Fruit fly (Drosophila melanogaster) whole organism, embryonic: ENCODE data around the gene Nepl21.
A peak's percentile ranks its signal among the peaks of the same experiment; 100 is the strongest.

Experiments used
- Atf3 ChIP-seq: fragments of 200-800 bp; sonication (Bioruptor generic); optimal IDR thresholded peaks from 3 replicates; lab custom pipeline; 2016; ENCODE audit warnings: missing biosample characterization, missing genetic modification characterization
- B-H2 ChIP-seq: fragments of 200-800 bp; sonication (Bioruptor generic); optimal IDR thresholded peaks from 2 replicates; lab custom pipeline; 2018; ENCODE audit warnings: missing biosample characterization, mild to moderate bottlenecking, missing genetic modification characterization
- Bteb2 ChIP-seq: fragments of 200-800 bp; sonication (Bioruptor generic); optimal IDR thresholded peaks from 2 replicates; lab custom pipeline; 2016; ENCODE audit warnings: missing biosample characterization, missing genetic modification characterization
- CG10654 ChIP-seq: fragments of 200-800 bp; sonication (Bioruptor generic); optimal IDR thresholded peaks from 2 replicates; lab custom pipeline; 2016; ENCODE audit warnings: missing biosample characterization, missing genetic modification characterization
- CG11456 ChIP-seq: fragments of 200-800 bp; sonication (Bioruptor generic); IDR thresholded peaks from 3 replicates; pipeline ENCODE4 v1.3.6; 2022; ENCODE audit warnings: missing biosample characterization, missing genetic modification characterization
- CG11695 ChIP-seq: fragments of 200-800 bp; sonication (Bioruptor generic); IDR thresholded peaks from 3 replicates; pipeline ENCODE4 v1.3.6; 2022; ENCODE audit warnings: missing biosample characterization, missing genetic modification characterization
- CG12942 ChIP-seq: fragments of 200-800 bp; sonication (Bioruptor generic); optimal IDR thresholded peaks from 3 replicates; lab custom pipeline; 2016; ENCODE audit warnings: missing biosample characterization, missing genetic modification characterization
- CG13775 ChIP-seq: fragments of 200-800 bp; sonication (Bioruptor generic); optimal IDR thresholded peaks from 3 replicates; lab custom pipeline; 2017; ENCODE audit warnings: missing biosample characterization, mild to moderate bottlenecking, missing genetic modification characterization
- CG1603 ChIP-seq: fragments of 200-800 bp; sonication (Bioruptor generic); optimal IDR thresholded peaks from 2 replicates; lab custom pipeline; 2019; ENCODE audit warnings: missing biosample characterization, mild to moderate bottlenecking, missing genetic modification characterization, moderate library complexity
- CG1647 ChIP-seq: fragments of 200-800 bp; sonication (Bioruptor generic); optimal IDR thresholded peaks from 3 replicates; lab custom pipeline; 2016; ENCODE audit warnings: missing biosample characterization, missing genetic modification characterization
- CG17612 ChIP-seq: fragments of 200-800 bp; sonication (Bioruptor generic); IDR thresholded peaks from 2 replicates; pipeline ENCODE4 v1.3.6; 2022; ENCODE audit warnings: missing biosample characterization, missing genetic modification characterization
- CG17802 ChIP-seq: fragments of 200-800 bp; sonication (Bioruptor generic); optimal IDR thresholded peaks from 2 replicates; lab custom pipeline; 2018; ENCODE audit warnings: missing biosample characterization, mild to moderate bottlenecking, missing genetic modification characterization, moderate library complexity
- CG18599 ChIP-seq: fragments of 200-800 bp; sonication (Bioruptor generic); optimal IDR thresholded peaks from 3 replicates; lab custom pipeline; 2017; ENCODE audit warnings: missing biosample characterization, missing genetic modification characterization, mild to moderate bottlenecking, moderate library complexity, missing genetic modification reagents
- CG2199 ChIP-seq: fragments of 200-800 bp; sonication (Bioruptor generic); IDR thresholded peaks from 3 replicates; pipeline ENCODE4 v1.3.6; 2022; ENCODE audit warnings: missing biosample characterization, missing genetic modification characterization
- CG2202 ChIP-seq: fragments of 200-800 bp; sonication (Bioruptor generic); optimal IDR thresholded peaks from 2 replicates; lab custom pipeline; 2018; ENCODE audit warnings: missing biosample characterization, mild to moderate bottlenecking, missing genetic modification characterization
- CG31224 ChIP-seq: fragments of 200-800 bp; sonication (Bioruptor generic); IDR thresholded peaks from 2 replicates; pipeline ENCODE4 v1.3.6; 2022; ENCODE audit warnings: missing biosample characterization, missing genetic modification characterization
- CG31441 ChIP-seq: fragments of 200-800 bp; sonication (Bioruptor generic); IDR thresholded peaks from 2 replicates; pipeline ENCODE4 v1.3.6; 2022; ENCODE audit warnings: missing biosample characterization, missing genetic modification characterization
- CG6765 ChIP-seq: fragments of 200-800 bp; sonication (Bioruptor generic); optimal IDR thresholded peaks from 3 replicates; lab custom pipeline; 2017; ENCODE audit warnings: missing biosample characterization, mild to moderate bottlenecking, missing genetic modification characterization
- CG7928 ChIP-seq: fragments of 200-800 bp; sonication (Bioruptor generic); optimal IDR thresholded peaks from 2 replicates; lab custom pipeline; 2017; ENCODE audit warnings: missing biosample characterization, mild to moderate bottlenecking, missing genetic modification characterization
- CG8388 ChIP-seq: fragments of 200-800 bp; sonication (Bioruptor generic); optimal IDR thresholded peaks from 2 replicates; lab custom pipeline; 2019; ENCODE audit warnings: missing biosample characterization, mild to moderate bottlenecking, missing genetic modification characterization, moderate library complexity
- CG9876 ChIP-seq: fragments of 200-800 bp; sonication (Bioruptor generic); optimal IDR thresholded peaks from 2 replicates; lab custom pipeline; 2016; ENCODE audit warnings: missing biosample characterization, missing genetic modification characterization
- CrebB ChIP-seq: fragments of 200-800 bp; sonication (Bioruptor generic); optimal IDR thresholded peaks from 3 replicates; lab custom pipeline; 2018; ENCODE audit warnings: missing biosample characterization, mild to moderate bottlenecking, missing genetic modification characterization
- Deaf1 ChIP-seq: fragments of 200-800 bp; optimal IDR thresholded peaks from 3 replicates; lab custom pipeline; 2019; ENCODE audit warnings: missing biosample characterization, mild to moderate bottlenecking, missing genetic modification characterization, moderate library complexity
- Dip3 ChIP-seq: fragments of 200-800 bp; sonication (Bioruptor generic); optimal IDR thresholded peaks from 3 replicates; lab custom pipeline; 2016; ENCODE audit warnings: missing biosample characterization, missing genetic modification characterization
- HLH3B ChIP-seq: fragments of 200-800 bp; sonication (Bioruptor generic); IDR thresholded peaks from 2 replicates; pipeline ENCODE4 v1.3.6; 2022; ENCODE audit warnings: missing biosample characterization, missing genetic modification characterization
- HmgZ ChIP-seq: fragments of 200-800 bp; sonication (Bioruptor generic); optimal IDR thresholded peaks from 2 replicates; lab custom pipeline; 2018; ENCODE audit warnings: missing biosample characterization, mild to moderate bottlenecking, missing genetic modification characterization
- Hr3 ChIP-seq: fragments of 200-800 bp; sonication (Bioruptor generic); optimal IDR thresholded peaks from 3 replicates; lab custom pipeline; 2016; ENCODE audit warnings: missing biosample characterization, missing genetic modification characterization
- MTF-1 ChIP-seq: fragments of 200-800 bp; sonication (Bioruptor generic); optimal IDR thresholded peaks from 2 replicates; lab custom pipeline; 2018; ENCODE audit warnings: missing biosample characterization, mild to moderate bottlenecking, missing genetic modification characterization, borderline replicate concordance
- Oaz ChIP-seq: fragments of 200-800 bp; sonication (Bioruptor generic); IDR thresholded peaks from 2 replicates; pipeline ENCODE4 v1.3.6; 2022; ENCODE audit warnings: missing biosample characterization, missing genetic modification characterization
- Sox100B ChIP-seq: fragments of 200-800 bp; sonication (Bioruptor generic); optimal IDR thresholded peaks from 3 replicates; lab custom pipeline; 2018; ENCODE audit warnings: missing biosample characterization, mild to moderate bottlenecking, missing genetic modification characterization
- Stat92E ChIP-seq, 3 experiments: fragments of >200 bp in 2 of 3; fragments of 200-800 bp in 1 of 3; sonication (Bioruptor generic) in 1 of 3; optimal IDR thresholded peaks; 2 replicates each; lab custom pipeline; 2017 to 2019; ENCODE audit warnings: missing biosample characterization in 3 of 3, missing genetic modification characterization in 3 of 3, mild to moderate bottlenecking in 1 of 3, moderate library complexity in 1 of 3
- ara ChIP-seq: fragments of 200-800 bp; sonication (Bioruptor generic); IDR thresholded peaks from 2 replicates; pipeline ENCODE4 v1.3.6; 2022; ENCODE audit warnings: missing biosample characterization, missing genetic modification characterization
- bab2 ChIP-seq: fragments of 200-800 bp; sonication (Bioruptor generic); optimal IDR thresholded peaks from 2 replicates; lab custom pipeline; 2016; ENCODE audit warnings: missing biosample characterization, missing genetic modification characterization
- crol ChIP-seq: fragments of 200-800 bp; sonication (Bioruptor generic); IDR thresholded peaks from 2 replicates; pipeline ENCODE4 v1.3.6; 2022; ENCODE audit warnings: missing biosample characterization, missing genetic modification characterization
- cwo ChIP-seq: fragments of 200-800 bp; sonication (Bioruptor generic); optimal IDR thresholded peaks from 3 replicates; lab custom pipeline; 2017; ENCODE audit warnings: missing biosample characterization, missing genetic modification characterization, mild to moderate bottlenecking, moderate library complexity, missing genetic modification reagents
- grn ChIP-seq: fragments of 200-800 bp; sonication (Bioruptor generic); optimal IDR thresholded peaks from 3 replicates; lab custom pipeline; 2017; ENCODE audit warnings: missing biosample characterization, missing genetic modification characterization
- gt ChIP-seq: fragments of 200-800 bp; sonication (Bioruptor generic); IDR thresholded peaks from 2 replicates; pipeline ENCODE4 v1.3.6; 2022; ENCODE audit warnings: missing biosample characterization, missing genetic modification characterization
- her ChIP-seq: fragments of 200-800 bp; sonication (Bioruptor generic); optimal IDR thresholded peaks from 2 replicates; lab custom pipeline; 2016; ENCODE audit warnings: missing biosample characterization, missing genetic modification characterization
- luna ChIP-seq: fragments of 200-800 bp; sonication (Bioruptor generic); optimal IDR thresholded peaks from 2 replicates; lab custom pipeline; 2016; ENCODE audit warnings: missing biosample characterization, missing genetic modification characterization
- maf-S ChIP-seq: fragments of 200-800 bp; sonication (Bioruptor generic); optimal IDR thresholded peaks from 2 replicates; lab custom pipeline; 2016; ENCODE audit warnings: missing biosample characterization, missing genetic modification characterization
- mam ChIP-seq: fragments of 200-800 bp; sonication (Bioruptor generic); optimal IDR thresholded peaks from 3 replicates; lab custom pipeline; 2016; ENCODE audit warnings: missing biosample characterization, missing genetic modification characterization
- ranshi ChIP-seq: fragments of 200-800 bp; sonication (Bioruptor generic); IDR thresholded peaks from 2 replicates; pipeline ENCODE4 v1.3.6; 2022; ENCODE audit warnings: missing biosample characterization, missing genetic modification characterization
- shn ChIP-seq: fragments of 200-800 bp; sonication (Bioruptor generic); optimal IDR thresholded peaks from 3 replicates; lab custom pipeline; 2016; ENCODE audit warnings: missing biosample characterization, missing genetic modification characterization
- sim ChIP-seq: fragments of 200-800 bp; sonication (Bioruptor generic); IDR thresholded peaks from 2 replicates; pipeline ENCODE4 v1.3.6; 2022; ENCODE audit warnings: missing biosample characterization, missing genetic modification characterization
- tin ChIP-seq: fragments of 200-800 bp; sonication (Bioruptor generic); optimal IDR thresholded peaks from 3 replicates; lab custom pipeline; 2016; ENCODE audit warnings: missing biosample characterization, missing genetic modification characterization
- tup ChIP-seq: fragments of 200-800 bp; sonication (Bioruptor generic); optimal IDR thresholded peaks from 2 replicates; lab custom pipeline; 2016; ENCODE audit warnings: missing biosample characterization, mild to moderate bottlenecking, missing genetic modification characterization, moderate library complexity
- twi ChIP-seq: fragments of 200-800 bp; optimal IDR thresholded peaks from 2 replicates; lab custom pipeline; 2019; ENCODE audit warnings: missing biosample characterization, mild to moderate bottlenecking, missing genetic modification characterization, moderate library complexity
- z ChIP-seq: fragments of 200-800 bp; sonication (Bioruptor generic); IDR thresholded peaks from 3 replicates; pipeline ENCODE4 v1.3.6; 2022; ENCODE audit warnings: missing biosample characterization, missing genetic modification characterization
- zen2 ChIP-seq: fragments of 200-800 bp; sonication (Bioruptor generic); IDR thresholded peaks from 3 replicates; pipeline ENCODE4 v1.3.6; 2022; ENCODE audit warnings: missing biosample characterization, missing genetic modification characterization; ENCODE audit not compliant: partially characterized antibody

The Nepl21 gene

DNA sequence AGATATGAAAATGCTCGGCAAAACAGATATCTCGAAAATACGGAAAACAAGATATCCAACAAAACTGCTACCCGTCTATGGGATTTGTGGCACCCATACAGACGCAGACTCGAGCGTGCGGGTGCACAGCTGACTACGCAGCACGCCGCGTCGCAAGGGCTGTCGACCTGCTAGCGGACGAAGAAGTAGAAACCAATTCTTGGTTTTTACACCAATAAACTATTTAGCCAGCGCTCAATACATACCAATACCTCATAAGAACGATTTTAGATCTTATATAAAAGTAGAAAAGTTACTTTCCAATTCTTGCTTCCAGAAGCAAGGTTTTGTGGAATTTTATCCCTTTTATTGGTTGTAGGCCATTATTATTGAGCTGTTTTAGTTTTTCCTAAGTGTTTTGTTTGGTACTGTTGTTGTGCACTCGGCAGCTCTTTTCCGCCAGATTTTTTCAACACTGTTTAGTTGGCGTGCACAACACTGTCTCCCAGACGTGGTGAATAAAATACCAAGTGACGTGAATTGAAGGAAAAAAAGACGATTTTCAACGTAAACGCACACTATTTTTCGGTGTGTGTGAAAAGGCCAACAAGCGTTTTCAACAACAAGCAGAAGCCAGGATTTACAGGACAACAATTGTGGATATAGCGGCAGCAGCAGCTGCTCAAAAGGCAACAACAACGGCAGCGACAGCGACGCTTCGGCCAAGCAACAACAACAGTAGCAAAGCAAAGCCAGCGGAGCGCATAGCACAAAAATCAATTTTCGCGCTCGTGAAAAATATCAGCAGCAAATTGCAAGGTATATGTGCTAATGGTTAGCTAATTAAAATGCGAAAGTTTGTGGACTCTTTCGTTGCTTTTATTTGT is 5.3 kb downstream of the Nepl21 start (continued):
- TF ChIP-seq CG1603 (tag; lab: Kevin White, UChicago) (peak; percentile 61), shn (GFP tag; lab: Kevin White, UChicago) (peak; percentile 90), sim (GFP tag; lab: Robert Waterston, UW) (no peak), z (no peak), Bteb2 (GFP tag; lab: Kevin White, UChicago) (peak; percentile 69), bab2 (GFP tag; lab: Kevin White, UChicago) (peak; percentile 78), Deaf1 (tag; lab: Kevin White, UChicago) (peak; percentile 48), CG17612 (GFP tag; lab: Robert Waterston, UW) (peak; percentile 62; the same call in 1 of the 2 replicates), luna (GFP tag; lab: Kevin White, UChicago) (peak; percentile 55), Dip3 (peak; percentile 92), CG13775 (GFP tag; lab: Kevin White, UChicago) (peak; percentile 63), tin (GFP tag; lab: Kevin White, UChicago) (peak; percentile 90), maf-S (GFP tag; lab: Kevin White, UChicago) (peak; percentile 72), mam (peak; percentile 91), zen2 (GFP tag; lab: Robert Waterston, UW) (no peak), CG31224 (GFP tag; lab: Robert Waterston, UW) (no peak; the same call in none of the 2 replicates), CG11695 (GFP tag; lab: Robert Waterston, UW) (peak; percentile 78; the same call in 2 of the 3 replicates), ara (GFP tag; lab: Robert Waterston, UW) (peak; percentile 42; the same call in 1 of the 2 replicates), CG10654 (GFP tag; lab: Kevin White, UChicago) (peak; percentile 80), Sox100B (GFP tag; lab: Kevin White, UChicago) (peak; percentile 71), Hr3 (GFP tag; lab: Kevin White, UChicago) (peak; percentile 75), CG11456 (peak; percentile 87), MTF-1 (peak; percentile 58), CrebB (peak; percentile 64), CG1647 (GFP tag; lab: Kevin White, UChicago) (peak; percentile 60), grn (GFP tag; lab: Kevin White, UChicago) (peak; percentile 18), her (GFP tag; lab: Kevin White, UChicago) (peak; percentile 87), CG8388 (GFP tag; lab: Kevin White, UChicago) (peak; percentile 59), CG12942 (GFP tag; lab: Kevin White, UChicago) (peak; percentile 77), ranshi (GFP tag; lab: Robert Waterston, UW) (peak; percentile 65), tup (GFP tag; lab: Kevin White, UChicago) (peak; percentile 49), Oaz (GFP tag; lab: Robert Waterston, UW) (peak; percentile 49), twi (tag; lab: Kevin White, UChicago) (peak; percentile 38), Atf3 (peak; percentile 70), CG7928 (peak; percentile 64), CG17802 (tag; lab: Kevin White, UChicago) (peak; percentile 70), crol (GFP tag; lab: Robert Waterston, UW) (no peak), HmgZ (tag; lab: Kevin White, UChicago) (peak; percentile 87), CG2199 (GFP tag; lab: Robert Waterston, UW) (peak; percentile 51; the same call in 1 of the 3 replicates), CG18599 (GFP tag; lab: Kevin White, UChicago) (peak; percentile 91), CG2202 (tag; lab: Kevin White, UChicago) (no peak), B-H2 (peak; percentile 83), CG6765 (GFP tag; lab: Kevin White, UChicago) (peak; percentile 46), CG31441 (GFP tag; lab: Robert Waterston, UW) (peak; percentile 69), Stat92E (GFP tag; optimal IDR thresholded peaks at IDR 0.05; lab: Kevin White, UChicago) (no peak), gt (no peak), cwo (GFP tag; lab: Kevin White, UChicago) (peak; percentile 71), CG9876 (peak; percentile 86), HLH3B (GFP tag; lab: Robert Waterston, UW) (peak; percentile 56; the same call in 1 of the 2 replicates)
